Fruit fly (Drosophila melanogaster): ENCODE measurements around the gene Inx5.

Inx5 gene

DNA sequence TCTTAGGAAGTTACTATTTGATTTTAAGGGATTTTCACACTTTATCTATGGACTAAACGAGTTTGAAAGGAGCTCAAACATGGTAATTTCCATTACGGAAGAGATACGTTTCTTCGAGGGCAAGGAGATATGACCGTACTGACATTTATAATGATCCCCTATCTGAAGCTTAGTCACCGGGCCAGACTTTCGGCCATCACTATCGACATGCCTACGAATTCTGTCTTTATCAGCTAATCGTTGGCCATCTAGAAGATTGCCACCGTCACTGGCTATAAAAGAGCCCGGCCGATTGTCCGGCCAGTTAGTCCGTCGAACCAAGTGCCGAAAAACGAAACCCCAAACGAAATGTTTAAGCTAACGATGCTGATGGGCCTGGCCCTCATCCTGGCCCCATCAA lies 44.5 kb upstream of the Inx5 start, which contains the start of gene Muc18B:
Muc18B (plus strand) TSS at position 301 of the 400 bp plus-strand sequence.
- no peak for TF ChIP-seq dac (GFP tag; optimal IDR thresholded peaks at IDR 0.05)
- no peak for TF ChIP-seq CG1621 (tag; optimal IDR thresholded peaks at IDR 0.05)
- TF ChIP-seq CG34406 (GFP tag; optimal IDR thresholded peaks at IDR 0.05): no peak
- no peak for TF ChIP-seq CG8119 (GFP tag; IDR thresholded peaks at IDR 0.05)
- no peak for TF ChIP-seq CG10631 (GFP tag; optimal IDR thresholded peaks at IDR 0.05)
- no peak for TF ChIP-seq Hr39 (GFP tag; optimal IDR thresholded peaks at IDR 0.05)
- no peak for TF ChIP-seq CG6808 (GFP tag; optimal IDR thresholded peaks at IDR 0.05)
- no peak for TF ChIP-seq Ets21C (GFP tag; optimal IDR thresholded peaks at IDR 0.05)
- no peak for TF ChIP-seq CG3919 (GFP tag; optimal IDR thresholded peaks at IDR 0.05)
- no peak for TF ChIP-seq CG31627 (GFP tag; optimal IDR thresholded peaks at IDR 0.05)
- TF ChIP-seq vri (GFP tag; optimal IDR thresholded peaks at IDR 0.05): no peak
- no peak for TF ChIP-seq fd59A (GFP tag; optimal IDR thresholded peaks at IDR 0.05)

dm6 chrX:19212954-19213353 lies 42.3 kb upstream of the Inx5 start, which contains the start of gene Mur18B:
TSS of gene Mur18B (plus strand) at chrX:19213254.
- no peak for TF ChIP-seq CG31627 (GFP tag; optimal IDR thresholded peaks at IDR 0.05)
- TF ChIP-seq Hr39 (GFP tag; optimal IDR thresholded peaks at IDR 0.05): no peak
- TF ChIP-seq CG15336 (GFP tag; IDR thresholded peaks at IDR 0.05): no peak
- TF ChIP-seq Sox14 (GFP tag; optimal IDR thresholded peaks at IDR 0.05): no peak
- no peak for TF ChIP-seq CG11902 (GFP tag; optimal IDR thresholded peaks at IDR 0.05)
- TF ChIP-seq CG1621 (tag; optimal IDR thresholded peaks at IDR 0.05): no peak
- no peak for TF ChIP-seq salr (GFP tag; optimal IDR thresholded peaks at IDR 0.05)
- no peak for TF ChIP-seq fkh (GFP tag; optimal IDR thresholded peaks at IDR 0.05)
- no peak for TF ChIP-seq CG8319 (GFP tag; optimal IDR thresholded peaks at IDR 0.05)
- TF ChIP-seq dac (GFP tag; optimal IDR thresholded peaks at IDR 0.05): no peak
- no peak for TF ChIP-seq Gug (GFP tag; IDR thresholded peaks at IDR 0.05)
- TF ChIP-seq Ets96B (tag; optimal IDR thresholded peaks at IDR 0.05): no peak
- no peak for TF ChIP-seq net (GFP tag; optimal IDR thresholded peaks at IDR 0.05)
- no peak for TF ChIP-seq CG16779 (tag; optimal IDR thresholded peaks at IDR 0.05)

DNA sequence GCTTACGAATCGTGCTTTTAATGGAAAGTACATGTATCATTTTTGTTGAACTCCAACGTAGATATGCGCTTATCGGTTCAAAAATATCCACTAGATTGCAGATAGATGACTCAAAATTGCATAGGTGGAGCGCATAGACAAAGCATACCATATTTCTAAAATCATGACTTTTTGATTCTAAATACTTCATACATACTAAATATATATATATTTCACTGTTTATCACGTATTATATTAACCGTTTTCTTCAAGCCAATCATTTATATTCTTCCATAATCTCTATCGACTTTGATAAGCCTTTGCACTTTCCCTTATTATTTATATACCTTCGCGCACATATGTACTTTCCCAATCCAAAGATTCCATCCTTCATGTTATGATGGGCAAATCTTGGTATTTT lies 41.3 kb upstream of the Inx5 start, which contains the start of gene CG14195:
CG14195 (minus strand) TSS at position 101 of the 400 bp plus-strand sequence.
- no peak for TF ChIP-seq Blimp-1 (GFP tag; optimal IDR thresholded peaks at IDR 0.05)
- no peak for TF ChIP-seq CG8632 (GFP tag; optimal IDR thresholded peaks at IDR 0.05)

DNA sequence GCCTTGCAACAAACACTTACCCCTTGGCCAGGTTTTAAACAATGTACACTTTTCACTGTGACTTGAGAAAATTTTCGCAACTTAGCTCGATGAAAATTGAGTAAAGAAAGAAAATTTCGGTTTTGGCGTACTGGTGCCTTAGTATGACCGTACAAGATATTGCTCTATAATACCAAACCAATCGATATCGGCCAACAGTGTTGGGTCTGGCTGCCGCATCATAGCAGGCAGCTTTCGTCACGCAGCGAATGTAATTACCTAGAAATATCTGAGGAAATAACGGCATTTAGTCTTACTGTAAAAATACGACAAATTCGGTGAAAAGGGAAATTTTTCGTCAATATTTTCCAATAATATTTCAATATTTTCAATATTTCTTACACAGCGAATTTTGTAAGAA lies 37.3 kb upstream of the Inx5 start, which contains the start of gene Ulp1:
Ulp1 (minus strand) TSS at position 174 of the 400 bp plus-strand sequence.
- no peak for TF ChIP-seq CG32006 (GFP tag; optimal IDR thresholded peaks at IDR 0.05)
- no peak for TF ChIP-seq net (GFP tag; optimal IDR thresholded peaks at IDR 0.05)
- TF ChIP-seq CG15336 (GFP tag; IDR thresholded peaks at IDR 0.05): 0 out of 2 replicates have a peak, but pooled peaks have one; percentile 15
- TF ChIP-seq CG34406 (GFP tag; optimal IDR thresholded peaks at IDR 0.05): no peak
- no peak for TF ChIP-seq Hr4 (GFP tag; optimal IDR thresholded peaks at IDR 0.05)
- TF ChIP-seq CG31627 (GFP tag; optimal IDR thresholded peaks at IDR 0.05): peak; percentile 2
- peak; percentile 17 for TF ChIP-seq CG6854 (GFP tag; optimal IDR thresholded peaks at IDR 0.05)
- TF ChIP-seq acj6 (GFP tag; optimal IDR thresholded peaks at IDR 0.05): no peak
- TF ChIP-seq Eip78C (GFP tag): no peak
- no peak for TF ChIP-seq CG11762 (GFP tag; optimal IDR thresholded peaks at IDR 0.05; ENCODE audit: insufficient read depth)
- TF ChIP-seq OdsH (GFP tag; optimal IDR thresholded peaks at IDR 0.05): no peak
- peak; percentile 51 for TF ChIP-seq Sox14 (GFP tag; optimal IDR thresholded peaks at IDR 0.05)
- no peak for TF ChIP-seq CG1621 (tag; optimal IDR thresholded peaks at IDR 0.05)

DNA sequence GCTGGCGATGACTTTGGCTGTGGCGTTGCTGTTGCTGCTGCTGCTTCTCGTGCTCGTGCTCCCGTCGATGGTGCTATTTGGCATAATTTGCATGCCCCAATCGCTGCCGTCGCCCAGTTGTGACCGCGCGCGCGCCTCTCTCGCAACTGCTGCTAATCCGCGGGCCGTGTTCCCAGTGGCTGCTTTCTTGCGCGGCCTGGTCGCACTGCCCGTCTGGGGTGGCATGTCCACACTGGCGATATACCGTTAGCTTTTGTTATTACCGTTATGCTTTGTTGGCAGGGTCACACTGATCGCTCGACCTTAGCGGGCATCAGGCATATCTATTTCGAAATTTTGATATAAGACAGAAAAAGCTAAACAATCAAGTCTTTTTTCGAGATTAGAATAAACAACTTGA lies 30.9 kb upstream of the Inx5 start, which contains the start of gene CG7990:
CG7990 (minus strand) TSS at position 350 of the 400 bp plus-strand sequence.
- TF ChIP-seq Gug (GFP tag; IDR thresholded peaks at IDR 0.05): no peak
- TF ChIP-seq salr (GFP tag; optimal IDR thresholded peaks at IDR 0.05): no peak
- no peak for TF ChIP-seq lz (GFP tag; optimal IDR thresholded peaks at IDR 0.05)
- TF ChIP-seq acj6 (GFP tag; optimal IDR thresholded peaks at IDR 0.05): no peak
